Worm (Caenorhabditis elegans) whole organism, L3 larva: ENCODE data around the gene C33C12.1.

ENCODE experiments used
- aly-2 ChIP-seq: fragments of 150-350 bp; optimal IDR thresholded peaks from 2 replicates; lab custom pipeline; 2014; ENCODE audit warnings: missing biosample characterization, missing genetic modification characterization
- ceh-16 ChIP-seq: sonication (generic microtip); optimal IDR thresholded peaks from 2 replicates; lab custom pipeline; 2017; ENCODE audit warnings: missing biosample characterization, missing genetic modification characterization
- elt-1 ChIP-seq: fragments of 150-350 bp; optimal IDR thresholded peaks from 2 replicates; lab custom pipeline; 2014; ENCODE audit warnings: missing biosample characterization, missing genetic modification characterization
- fkh-10 ChIP-seq: sonication (generic microtip); optimal IDR thresholded peaks from 2 replicates; lab custom pipeline; 2017; ENCODE audit warnings: missing biosample characterization, missing genetic modification reagents, missing genetic modification characterization
- nhr-237 ChIP-seq: fragments of 150-350 bp; optimal IDR thresholded peaks from 2 replicates; lab custom pipeline; 2014; ENCODE audit warnings: missing biosample characterization, missing genetic modification characterization
- nhr-28 ChIP-seq: fragments of 150-350 bp; optimal IDR thresholded peaks from 2 replicates; lab custom pipeline; 2014; ENCODE audit warnings: missing biosample characterization, missing genetic modification characterization
- nhr-77 ChIP-seq: fragments of 150-350 bp; optimal IDR thresholded peaks from 2 replicates; lab custom pipeline; 2014; ENCODE audit warnings: missing biosample characterization, missing genetic modification characterization
- unc-39 ChIP-seq: sonication (generic microtip); optimal IDR thresholded peaks from 4 replicates; lab custom pipeline; 2017; ENCODE audit warnings: missing biosample characterization, missing genetic modification characterization
- unc-62 ChIP-seq: fragments of 150-350 bp; sonication (generic microtip); optimal IDR thresholded peaks from 4 replicates; lab custom pipeline; 2014; ENCODE audit warnings: missing biosample characterization, missing genetic modification reagents, missing genetic modification characterization
- ztf-11 ChIP-seq: fragments of 150-350 bp; optimal IDR thresholded peaks from 2 replicates; lab custom pipeline; 2014; ENCODE audit warnings: missing biosample characterization, missing genetic modification characterization

DNA sequence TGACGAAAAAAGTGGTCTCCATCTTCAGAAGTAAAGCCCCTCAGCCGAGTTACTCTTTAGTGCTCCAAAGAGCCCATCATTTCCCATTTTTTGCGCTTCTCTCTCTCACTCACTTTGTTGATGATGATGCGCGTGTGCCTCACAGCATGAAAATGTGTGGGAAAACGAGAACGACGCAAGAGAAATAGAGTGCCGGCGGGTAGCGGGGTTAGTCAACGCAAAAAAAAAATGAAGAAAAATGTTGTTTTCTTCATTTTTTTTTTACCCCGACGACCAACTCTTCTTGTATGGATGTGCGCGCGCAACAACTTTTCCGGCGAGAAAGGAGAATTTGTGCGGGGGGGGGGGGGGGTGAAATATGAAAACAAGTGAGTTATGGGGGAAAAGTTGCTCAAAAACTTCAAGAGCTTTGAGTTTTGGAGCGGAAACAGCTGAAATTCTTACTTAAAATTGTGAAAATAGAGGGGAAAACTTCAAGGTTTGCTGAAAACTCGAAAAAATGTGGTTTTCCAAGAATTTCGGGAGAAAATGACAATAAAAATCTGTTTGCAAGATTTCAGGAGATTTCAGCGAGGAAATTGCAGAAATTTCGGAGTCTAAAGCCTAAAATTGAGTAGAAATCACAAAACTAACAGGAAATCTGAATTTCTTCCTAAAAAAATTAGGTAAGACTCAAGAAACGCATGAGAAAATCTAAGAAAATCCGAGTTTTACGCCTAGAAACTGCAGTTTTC is at the start of gene C33C12.1:
- peak; percentile 13 for TF ChIP-seq fkh-10
- TF ChIP-seq nhr-237 (tag; lab: Kevin White, UChicago): no peak
- no peak for TF ChIP-seq ztf-11
- no peak for TF ChIP-seq nhr-28 (tag; lab: Kevin White, UChicago)
- TF ChIP-seq unc-39: no peak
- no peak for TF ChIP-seq aly-2 (tag; lab: Kevin White, UChicago)
- no peak for TF ChIP-seq unc-62 (GFP tag; lab: Kevin White, UChicago)
- no peak for TF ChIP-seq ceh-16 (tag; lab: Kevin White, UChicago)
- TF ChIP-seq elt-1 (tag; lab: Kevin White, UChicago): no peak
- TF ChIP-seq nhr-77: no peak
